Fruit fly (Drosophila melanogaster): Measurements from ENCODE around the gene RpS27.
A peak's percentile ranks its signal among the peaks of the same experiment; 100 is the strongest.

RpS27 gene

DNA sequence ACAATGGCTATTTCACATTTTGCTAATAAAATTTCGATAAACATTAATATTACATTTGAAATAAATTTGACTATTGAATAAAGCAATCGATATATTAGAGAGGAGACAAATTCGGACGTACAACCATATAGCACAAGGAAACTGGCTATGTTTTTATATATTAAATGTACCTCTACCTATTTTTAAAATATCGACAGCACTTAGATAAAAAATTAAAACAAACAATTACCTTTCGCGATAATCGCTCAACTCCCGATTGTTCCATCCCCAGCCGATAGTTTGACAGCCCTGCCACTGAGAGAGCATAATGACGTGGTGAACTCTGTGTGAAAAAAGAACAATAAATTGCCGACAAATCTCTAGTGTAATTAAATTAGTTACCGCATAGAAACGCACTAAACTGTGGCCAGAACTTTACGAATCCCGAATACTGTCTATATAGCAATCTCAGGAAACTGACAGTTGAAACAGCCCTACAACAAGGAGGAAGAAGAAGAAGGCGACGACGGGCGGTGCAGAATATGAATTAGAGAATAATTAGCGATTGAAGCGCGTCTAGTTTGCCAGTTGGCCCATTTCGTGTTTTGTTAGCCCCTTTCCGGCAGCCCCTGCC lies 11.4 kb upstream of the RpS27 start, which contains the start of gene CG11857 (continued):
- TF ChIP-seq CG4730 (GFP tag; IDR thresholded peaks at IDR 0.05) (peak; percentile 99), CHES-1-like (GFP tag; optimal IDR thresholded peaks at IDR 0.05) (peak; percentile 97), sr (GFP tag; IDR thresholded peaks at IDR 0.05) (peak; percentile 87; the same call in 2 of the 3 replicates), CG13894 (tag; optimal IDR thresholded peaks at IDR 0.05) (peak; percentile 97), Bteb2 (GFP tag; optimal IDR thresholded peaks at IDR 0.05) (peak; percentile 98), CG16779 (GFP tag; IDR thresholded peaks at IDR 0.05) (peak; percentile 94), Camta (GFP tag; optimal IDR thresholded peaks at IDR 0.05) (peak; percentile 98), klu (GFP tag; IDR thresholded peaks at IDR 0.05) (peak; percentile 99), CG11723 (GFP tag; optimal IDR thresholded peaks at IDR 0.05) (peak; percentile 94), CG14860 (GFP tag; IDR thresholded peaks at IDR 0.05; ENCODE audit: partially characterized antibody) (peak; percentile 100), CG5245 (GFP tag; optimal IDR thresholded peaks at IDR 0.05) (peak; percentile 98), esg (GFP tag; conservative IDR thresholded peaks at IDR 0.05) (peak; percentile 99), prd (optimal IDR thresholded peaks at IDR 0.05) (no peak), prd (GFP tag; IDR thresholded peaks at IDR 0.05) (peak; percentile 100), sqz (GFP tag; optimal IDR thresholded peaks at IDR 0.05) (no peak), CG11456 (GFP tag; IDR thresholded peaks at IDR 0.05) (peak; percentile 99), Max (GFP tag; optimal IDR thresholded peaks at IDR 0.05) (peak; percentile 98), kah (GFP tag; optimal IDR thresholded peaks at IDR 0.05) (peak; percentile 84), Lhr (GFP tag; optimal IDR thresholded peaks at IDR 0.05) (peak; percentile 92), CG4707 (GFP tag; optimal IDR thresholded peaks at IDR 0.05) (peak; percentile 82), CG10565 (GFP tag; optimal IDR thresholded peaks at IDR 0.05) (peak; percentile 91), CG3995 (GFP tag; optimal IDR thresholded peaks at IDR 0.05) (peak; percentile 82), CG13287 (GFP tag; IDR thresholded peaks at IDR 0.05; ENCODE audit: partially characterized antibody) (peak; percentile 100), CG12391 (tag; optimal IDR thresholded peaks at IDR 0.05) (peak; percentile 99), CG6175 (GFP tag; IDR thresholded peaks at IDR 0.05) (peak; percentile 98), CG31388 (GFP tag; optimal IDR thresholded peaks at IDR 0.05) (peak; percentile 97), Jarid2 (GFP tag; optimal IDR thresholded peaks at IDR 0.05) (peak; percentile 84), ab (GFP tag; optimal IDR thresholded peaks at IDR 0.05) (peak; percentile 91), C15 (GFP tag; IDR thresholded peaks at IDR 0.05) (peak; percentile 98), grn (GFP tag; optimal IDR thresholded peaks at IDR 0.05) (peak; percentile 79), lola (GFP tag; optimal IDR thresholded peaks at IDR 0.05) (peak in 1 of 3 experiments; percentile 97), CG10274 (GFP tag; optimal IDR thresholded peaks at IDR 0.05) (peak; percentile 81), Hmx (GFP tag; optimal IDR thresholded peaks at IDR 0.05) (peak; percentile 96), bsh (GFP tag; optimal IDR thresholded peaks at IDR 0.05) (peak; percentile 69 to 98), Lpt (GFP tag; optimal IDR thresholded peaks at IDR 0.05) (no peak), mam (GFP tag; optimal IDR thresholded peaks at IDR 0.05) (peak; percentile 99), sim (GFP tag; IDR thresholded peaks at IDR 0.05) (peak; percentile 95), Rfx (GFP tag; IDR thresholded peaks at IDR 0.05) (peak; percentile 99), ssp (GFP tag; IDR thresholded peaks at IDR 0.05) (peak; percentile 95), wdn (GFP tag; IDR thresholded peaks at IDR 0.05) (peak; percentile 97), lbe (GFP tag; optimal IDR thresholded peaks at IDR 0.05) (peak; percentile 96), MTF-1 (GFP tag; optimal IDR thresholded peaks at IDR 0.05; ENCODE audit: borderline replicate concordance) (peak; percentile 91), CG2202 (tag; optimal IDR thresholded peaks at IDR 0.05) (peak; percentile 95), CG16813 (GFP tag; IDR thresholded peaks at IDR 0.05; ENCODE audit: partially characterized antibody) (peak; percentile 100), al (GFP tag; IDR thresholded peaks at IDR 0.05) (peak; percentile 99), Ets97D (GFP tag; optimal IDR thresholded peaks at IDR 0.05) (peak; percentile 95), CG10431 (GFP tag; optimal IDR thresholded peaks at IDR 0.05) (peak; percentile 82), repo (GFP tag; optimal IDR thresholded peaks at IDR 0.05) (peak; percentile 95), NfI (GFP tag; optimal IDR thresholded peaks at IDR 0.05) (peak; percentile 98), Hmr (GFP tag; optimal IDR thresholded peaks at IDR 0.05) (peak; percentile 97)

Data from whole organism, embryonic.